Worm (Caenorhabditis elegans) whole organism, early embryonic: Measurements from ENCODE around the gene F35H10.6.

Source experiments
- B0310.2 ChIP-seq: sonication (generic microtip); optimal IDR thresholded peaks from 2 replicates; lab custom pipeline; 2016; ENCODE audit warnings: mild to moderate bottlenecking, missing genetic modification characterization, missing compliant biosample characterization
- F13C5.2 ChIP-seq: sonication (generic microtip); optimal IDR thresholded peaks from 2 replicates; lab custom pipeline; 2017; ENCODE audit warnings: mild to moderate bottlenecking, missing genetic modification characterization, inconsistent platforms, missing compliant biosample characterization
- aly-1 ChIP-seq: sonication (generic microtip); optimal IDR thresholded peaks from 2 replicates; lab custom pipeline; 2016; ENCODE audit warnings: missing genetic modification characterization, missing compliant biosample characterization
- ama-1 ChIP-seq: fragments of 150-350 bp; optimal IDR thresholded peaks from 2 replicates; lab custom pipeline; 2014
- ceh-13 ChIP-seq: fragments of 200-800 bp; sonication (Bioruptor generic); optimal IDR thresholded peaks from 2 replicates; lab custom pipeline; 2018; ENCODE audit warnings: mild to moderate bottlenecking, missing genetic modification characterization, missing compliant biosample characterization
- ceh-36 ChIP-seq: sonication (generic microtip); optimal IDR thresholded peaks from 2 replicates; lab custom pipeline; 2016; ENCODE audit warnings: missing genetic modification characterization, inconsistent platforms, missing compliant biosample characterization
- flt-1 ChIP-seq: fragments of 200-800 bp; sonication (Bioruptor generic); IDR thresholded peaks from 2 replicates; pipeline ENCODE4 v1.3.6; 2022; ENCODE audit warnings: missing genetic modification characterization, missing compliant biosample characterization
- hmbx-1 ChIP-seq: sonication (generic microtip); optimal IDR thresholded peaks from 2 replicates; lab custom pipeline; 2016; ENCODE audit warnings: mild to moderate bottlenecking, missing genetic modification characterization, missing compliant biosample characterization
- hmg-4 ChIP-seq: fragments of 200-800 bp; sonication (Bioruptor generic); optimal IDR thresholded peaks from 2 replicates; lab custom pipeline; 2018; ENCODE audit warnings: mild to moderate bottlenecking, missing genetic modification characterization, missing compliant biosample characterization
- scrt-1 ChIP-seq: fragments of 200-800 bp; sonication (Bioruptor generic); IDR thresholded peaks from 2 replicates; pipeline ENCODE4 v1.3.6; 2022; ENCODE audit warnings: missing genetic modification characterization, missing compliant biosample characterization
- sea-1 ChIP-seq: fragments of 200-800 bp; sonication (Bioruptor generic); conservative IDR thresholded peaks from 2 replicates; pipeline ENCODE4 v1.3.6; 2022; ENCODE audit warnings: missing genetic modification characterization, missing compliant biosample characterization
- tbx-11 ChIP-seq: fragments of 200-800 bp; sonication (Bioruptor generic); IDR thresholded peaks from 2 replicates; pipeline ENCODE4 v1.3.6; 2022; ENCODE audit warnings: missing genetic modification characterization, missing compliant biosample characterization
- tra-4 ChIP-seq: sonication (generic microtip); optimal IDR thresholded peaks from 2 replicates; lab custom pipeline; 2017; ENCODE audit warnings: missing genetic modification characterization, missing compliant biosample characterization

ce11 chrIV:8275232-8275631, 24.5 kb upstream of the F35H10.6 start, which contains the start of gene K07H8.11:
- TF ChIP-seq hmg-4, result no peak
- TF ChIP-seq flt-1 (GFP tag; lab: Robert Waterston, UW), result no peak
- TF ChIP-seq F13C5.2, result no peak
- no peak for TF ChIP-seq sea-1 (GFP tag; lab: Robert Waterston, UW)
- no peak for TF ChIP-seq ceh-13 (GFP tag; lab: Kevin White, UChicago)
- TF ChIP-seq scrt-1 (GFP tag; lab: Robert Waterston, UW), result no peak
- TF ChIP-seq tbx-11 (GFP tag; lab: Robert Waterston, UW), result no peak
- no peak for TF ChIP-seq ama-1 (lab: Kevin White, UChicago)
- no peak for TF ChIP-seq B0310.2 (tag; lab: Kevin White, UChicago)
- TF ChIP-seq ceh-36 (tag; lab: Kevin White, UChicago), result no peak
- TF ChIP-seq aly-1 (tag; lab: Kevin White, UChicago), result no peak
- no peak for TF ChIP-seq hmbx-1 (tag; lab: Kevin White, UChicago)
- no peak for TF ChIP-seq tra-4
